Fruit fly (Drosophila melanogaster): ENCODE measurements around the gene Nup153.
A peak's percentile ranks its signal among the peaks of the same experiment; 100 is the strongest.

dm6 chrX:16579978-16580377, 19.1 kb upstream of the Nup153 start:
- TF ChIP-seq CG15710 (tag; optimal IDR thresholded peaks at IDR 0.05) (peak; percentile 26), CG14655 (GFP tag; optimal IDR thresholded peaks at IDR 0.05) (peak; percentile 23), EcR (GFP tag; optimal IDR thresholded peaks at IDR 0.05) (no peak), CG32121 (GFP tag; IDR thresholded peaks at IDR 0.05) (no peak), rn (GFP tag; IDR thresholded peaks at IDR 0.05) (no peak), CG4496 (GFP tag; IDR thresholded peaks at IDR 0.05) (no peak), CG8301 (tag; optimal IDR thresholded peaks at IDR 0.05) (peak; percentile 8), Snoo (tag; optimal IDR thresholded peaks at IDR 0.05) (no peak)

All from whole organism, pupa.